Worm (Caenorhabditis elegans) whole organism, L4/young adult: ENCODE data around the gene dlat-1.

Source experiments
- W03F9.2 ChIP-seq: fragments of 150-350 bp; optimal IDR thresholded peaks from 2 replicates; lab custom pipeline; 2014; ENCODE audit warnings: missing biosample characterization, missing genetic modification characterization
- dao-5 ChIP-seq: sonication (generic microtip); optimal IDR thresholded peaks from 2 replicates; lab custom pipeline; 2016; ENCODE audit warnings: missing genotype, missing genetic modification characterization, moderate library complexity, missing compliant biosample characterization
- him-1 ChIP-seq: sonication (generic microtip); optimal IDR thresholded peaks from 2 replicates; lab custom pipeline; 2016; ENCODE audit warnings: missing genotype, missing genetic modification reagents, missing genetic modification characterization, missing compliant biosample characterization

Gene dlat-1

DNA sequence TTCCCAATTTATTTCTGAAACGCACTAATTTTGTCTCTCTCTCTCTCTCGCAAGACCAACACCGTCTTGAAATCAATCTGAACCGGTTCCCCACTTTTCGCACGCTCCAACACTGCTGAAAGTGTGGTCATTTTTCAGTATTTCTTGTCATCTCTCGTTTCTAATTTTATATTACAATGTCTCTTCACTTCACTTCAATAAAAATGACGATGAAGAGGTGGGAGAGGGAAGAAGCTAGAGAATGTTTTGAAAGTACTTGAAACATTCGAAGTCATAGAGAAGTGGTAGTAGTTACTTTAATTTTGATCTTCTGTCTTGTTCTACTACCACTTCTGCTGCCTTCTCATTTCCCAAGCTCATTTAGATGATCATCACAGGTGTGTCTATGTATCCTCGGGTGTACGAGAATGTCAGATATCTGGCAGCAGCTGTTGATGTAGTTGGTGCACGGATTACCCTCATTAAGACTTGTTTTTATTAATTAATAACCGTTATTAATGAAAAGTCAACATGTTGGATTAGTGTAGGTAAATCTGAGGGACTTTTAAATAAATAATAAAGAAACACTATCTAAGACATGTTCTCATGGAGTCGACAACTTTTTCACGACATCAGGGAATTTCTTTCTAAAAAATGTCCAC lies 8.9 kb downstream of the dlat-1 start:
- TF ChIP-seq him-1 (tag; lab: Kevin White, UChicago) (no peak), W03F9.2 (tag; lab: Kevin White, UChicago) (no peak), dao-5 (no peak)

DNA sequence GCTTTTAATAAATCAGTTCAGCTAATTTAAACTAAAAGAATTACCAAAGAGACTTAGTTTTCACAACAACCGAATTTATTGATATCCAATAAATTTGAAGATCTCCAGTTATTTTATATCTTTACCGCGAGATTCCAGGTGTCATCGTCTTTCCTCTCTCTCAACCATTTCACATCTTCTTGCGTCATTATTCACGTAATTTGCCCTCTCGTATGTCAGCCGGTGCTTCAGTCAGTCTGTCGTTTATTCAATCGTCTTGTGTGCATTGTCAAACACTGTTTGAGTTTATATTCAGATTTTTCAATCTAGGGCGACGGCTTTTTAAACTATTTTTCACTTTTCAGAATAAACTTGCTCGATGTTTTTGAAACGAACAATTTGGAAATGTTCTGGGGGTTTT lies 9.7 kb downstream of the dlat-1 start:
- TF ChIP-seq dao-5 (no peak), him-1 (tag; lab: Kevin White, UChicago) (no peak), W03F9.2 (tag; lab: Kevin White, UChicago) (no peak)

DNA sequence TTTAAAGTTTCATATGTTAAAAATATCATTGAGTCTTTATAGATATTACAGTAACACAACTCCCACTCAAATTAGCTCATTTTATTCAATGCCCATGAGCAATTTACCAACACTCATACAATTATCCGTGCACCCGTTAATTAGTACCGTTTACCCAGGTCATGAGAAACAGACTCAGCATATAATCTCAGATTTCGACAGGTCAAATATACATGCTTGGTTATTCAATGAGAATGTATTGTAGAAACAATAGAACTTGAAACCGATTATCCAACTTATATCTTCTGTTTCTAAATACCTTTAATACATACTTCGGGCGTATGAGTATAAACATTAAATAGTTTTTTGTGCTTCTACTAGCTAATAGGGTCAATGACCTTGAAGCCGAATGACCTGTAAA lies 10.9 kb downstream of the dlat-1 start:
- no peak for TF ChIP-seq W03F9.2 (tag; lab: Kevin White, UChicago)
- no peak for TF ChIP-seq dao-5
- TF ChIP-seq him-1 (tag; lab: Kevin White, UChicago): no peak

DNA sequence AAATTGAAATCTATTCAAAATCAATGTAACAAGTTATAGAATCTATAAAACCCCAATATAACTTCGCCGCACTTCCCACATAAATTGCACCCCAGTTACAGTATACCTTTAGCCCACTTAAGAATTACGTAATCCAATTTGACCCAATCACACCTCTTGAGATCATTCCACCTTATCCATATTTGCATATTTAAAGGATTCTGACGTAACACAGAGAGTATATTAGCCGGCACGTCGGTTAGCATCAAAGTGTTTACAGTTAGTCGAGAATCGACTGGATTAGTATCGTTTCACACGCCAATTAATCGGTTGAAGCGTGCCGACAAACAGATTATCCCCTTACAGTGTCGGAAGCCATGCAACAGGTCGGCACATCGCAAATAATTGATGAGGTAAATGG lies 13.5 kb downstream of the dlat-1 start:
- TF ChIP-seq W03F9.2 (tag; lab: Kevin White, UChicago): no peak
- TF ChIP-seq dao-5: no peak
- no peak for TF ChIP-seq him-1 (tag; lab: Kevin White, UChicago)

DNA sequence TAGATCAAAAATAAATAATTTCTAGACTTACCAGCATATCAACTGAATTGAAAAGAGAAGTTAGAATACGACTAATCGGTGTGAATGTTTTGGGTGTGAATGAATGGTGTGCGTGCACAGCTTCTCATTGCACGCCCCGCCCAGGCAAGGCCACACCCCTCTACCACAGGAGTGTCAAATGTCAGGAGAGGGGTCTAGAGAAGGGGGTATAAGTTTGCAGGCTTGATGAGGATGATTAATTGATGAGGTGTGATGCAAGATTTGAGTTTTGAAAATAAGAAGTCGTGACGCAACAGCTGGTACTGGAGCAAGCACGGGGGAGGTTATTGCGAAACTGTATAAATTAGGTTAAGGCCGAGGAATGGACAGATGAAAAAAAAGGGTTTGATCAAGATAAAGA lies 14.8 kb downstream of the dlat-1 start, which contains the start of gene egl-1:
Gene egl-1 (minus strand): TSS at position 101 of the 400 bp plus-strand sequence.
- TF ChIP-seq W03F9.2 (tag; lab: Kevin White, UChicago) (no peak), dao-5 (no peak), him-1 (tag; lab: Kevin White, UChicago) (no peak)

DNA sequence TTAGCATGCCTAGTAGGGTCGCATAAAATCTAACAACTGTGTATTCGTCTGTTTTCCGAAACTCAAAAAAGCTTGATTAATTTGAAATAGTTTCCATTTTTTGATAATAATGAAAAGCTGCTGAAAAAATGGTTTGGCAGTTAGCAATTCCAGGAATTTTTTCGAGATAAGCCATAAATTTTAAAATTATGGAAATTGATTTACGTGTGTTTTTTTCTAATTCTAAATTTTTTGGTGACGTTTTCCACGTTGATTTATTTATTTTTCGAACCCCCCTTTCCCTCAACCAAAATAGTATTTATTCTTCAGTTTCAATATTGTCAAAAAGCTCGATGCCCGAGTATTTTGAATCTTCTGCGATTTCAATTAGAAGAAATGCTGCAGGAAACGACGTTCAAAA lies 18.2 kb downstream of the dlat-1 start, which contains the start of gene F23B12.1:
Gene F23B12.1 (plus strand): TSS at position 301 of the 400 bp plus-strand sequence.
- TF ChIP-seq W03F9.2 (tag; lab: Kevin White, UChicago) (no peak), him-1 (tag; lab: Kevin White, UChicago) (no peak), dao-5 (no peak)

DNA sequence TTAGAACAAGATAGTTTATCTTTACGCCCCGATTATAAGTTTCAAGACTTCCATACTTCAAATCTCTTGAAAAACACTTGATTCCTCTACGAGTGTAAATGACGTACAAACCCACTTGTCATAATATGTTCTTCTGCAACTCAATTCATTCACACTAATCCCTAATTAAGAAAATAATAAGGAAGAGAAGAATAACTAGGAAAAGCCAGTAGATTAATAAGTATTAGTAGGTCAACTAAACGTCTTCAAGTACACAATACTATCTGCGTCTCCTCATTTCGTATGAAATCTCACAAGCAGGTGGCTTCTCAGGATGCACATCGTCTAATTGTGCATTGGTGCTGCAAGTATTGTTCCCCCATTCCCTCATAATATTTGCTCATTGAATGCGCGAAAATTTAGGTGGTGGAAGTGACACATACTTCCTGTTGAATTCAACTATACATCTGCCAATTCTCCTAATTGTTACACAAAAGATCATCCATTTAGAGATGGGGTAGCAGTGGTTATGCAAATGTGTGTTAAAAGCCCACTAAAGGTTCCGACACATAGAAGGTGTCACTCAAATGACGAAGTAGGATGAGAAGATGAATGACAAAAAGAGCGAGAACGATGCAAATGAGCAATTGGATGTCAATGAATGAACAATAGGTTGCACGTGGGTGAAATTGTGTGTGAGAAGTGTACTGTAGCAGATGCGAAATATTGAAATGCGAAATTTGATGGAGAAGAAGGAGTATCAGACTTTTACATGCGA lies 19.8 kb downstream of the dlat-1 start:
- TF ChIP-seq him-1 (tag; lab: Kevin White, UChicago): no peak
- TF ChIP-seq W03F9.2 (tag; lab: Kevin White, UChicago): no peak
- no peak for TF ChIP-seq dao-5

DNA sequence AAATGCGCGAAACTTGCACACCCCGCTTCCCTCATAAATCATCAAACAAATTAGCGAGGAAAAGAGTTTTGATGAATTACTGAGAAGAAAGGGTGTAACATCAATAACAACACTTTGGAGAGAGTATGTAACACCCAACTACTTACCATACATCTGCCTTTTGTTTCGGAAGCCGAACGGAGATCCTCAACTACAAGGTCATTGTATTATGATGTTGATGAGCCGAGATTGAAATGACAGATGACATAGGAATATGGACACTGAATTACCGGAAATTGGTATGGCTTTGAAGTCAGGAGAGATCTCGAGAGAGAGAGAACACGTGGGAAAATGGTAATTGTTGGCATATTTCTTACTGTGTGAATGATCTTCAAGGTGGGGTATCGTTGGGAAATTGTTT lies 21.1 kb downstream of the dlat-1 start:
- TF ChIP-seq him-1 (tag; lab: Kevin White, UChicago): no peak
- no peak for TF ChIP-seq W03F9.2 (tag; lab: Kevin White, UChicago)
- TF ChIP-seq dao-5: no peak

DNA sequence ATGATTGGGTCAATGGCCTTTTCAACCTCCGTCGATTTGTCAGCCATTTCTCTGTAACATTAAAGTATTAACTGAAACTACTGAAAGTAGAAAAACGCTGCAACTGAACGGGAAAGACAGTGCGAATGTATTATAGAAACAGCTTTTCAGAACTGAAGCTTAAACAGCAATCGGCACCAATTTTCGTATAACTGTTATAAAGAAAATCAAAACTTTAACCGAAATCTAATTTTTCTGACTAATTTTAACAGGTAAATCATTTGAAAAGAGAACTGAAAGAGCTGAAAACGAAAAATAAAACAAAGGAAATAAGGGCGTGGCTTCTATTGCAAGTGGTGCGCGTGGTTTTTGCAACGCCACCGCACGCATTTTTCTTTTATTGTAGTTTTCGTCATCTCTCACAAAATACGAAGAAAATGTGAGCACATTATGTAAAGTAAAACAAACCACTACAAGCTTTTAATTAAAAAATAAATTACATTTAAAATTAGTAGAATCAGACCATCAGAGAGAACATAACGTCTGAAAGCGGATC lies 22.1 kb downstream of the dlat-1 start, which contains the start of gene rrsr-1:
Gene rrsr-1 (minus strand): TSS at position 51 of the 535 bp plus-strand sequence.
- TF ChIP-seq dao-5 (no peak), W03F9.2 (tag; lab: Kevin White, UChicago) (no peak), him-1 (tag; lab: Kevin White, UChicago) (no peak)

DNA sequence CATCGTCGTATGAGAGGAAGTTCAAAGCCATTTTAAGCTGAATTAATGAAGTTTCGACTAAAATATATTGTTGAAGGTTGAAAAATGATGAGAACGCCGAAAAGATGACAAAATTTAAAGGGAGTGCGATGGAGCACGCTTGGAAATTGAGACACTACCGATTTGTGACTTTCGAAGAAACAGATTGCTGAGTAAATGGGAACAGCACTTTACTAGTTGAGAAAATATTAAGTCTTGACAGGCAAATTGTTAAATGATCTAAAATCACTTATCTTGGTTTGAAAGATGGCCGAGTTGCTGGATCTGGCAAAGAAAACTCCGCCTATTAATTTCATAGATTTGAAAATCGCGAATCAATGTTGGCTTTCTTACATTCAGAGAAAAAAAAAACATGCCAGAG lies 23.8 kb downstream of the dlat-1 start, which contains the start of gene rpoa-12:
Gene rpoa-12 (minus strand): TSS at position 37 of the 400 bp plus-strand sequence.
- TF ChIP-seq dao-5 (no peak), him-1 (tag; lab: Kevin White, UChicago) (no peak), W03F9.2 (tag; lab: Kevin White, UChicago) (no peak)

DNA sequence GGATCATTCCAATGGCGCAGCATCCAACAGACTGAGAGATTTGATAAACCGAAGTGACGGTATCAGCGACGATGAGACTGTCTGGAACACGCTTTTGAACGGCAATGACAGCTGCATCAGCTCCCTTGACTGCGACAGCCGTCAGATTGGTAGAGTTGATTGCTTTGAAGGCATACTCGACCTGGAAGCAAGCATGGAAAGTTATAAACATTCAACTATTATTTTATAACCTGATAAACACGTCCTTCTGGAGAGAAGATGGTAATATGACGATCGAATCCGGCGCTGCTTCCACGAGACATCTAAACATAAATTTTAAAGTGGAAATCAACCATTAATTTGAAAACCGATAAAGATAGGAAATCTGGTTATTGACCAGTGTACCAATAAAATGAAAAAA lies 24.8 kb downstream of the dlat-1 start, which contains the start of gene pas-1:
Gene pas-1 (minus strand): TSS at position 302 of the 400 bp plus-strand sequence.
- TF ChIP-seq dao-5 (no peak), W03F9.2 (tag; lab: Kevin White, UChicago) (no peak), him-1 (tag; lab: Kevin White, UChicago) (no peak)

DNA sequence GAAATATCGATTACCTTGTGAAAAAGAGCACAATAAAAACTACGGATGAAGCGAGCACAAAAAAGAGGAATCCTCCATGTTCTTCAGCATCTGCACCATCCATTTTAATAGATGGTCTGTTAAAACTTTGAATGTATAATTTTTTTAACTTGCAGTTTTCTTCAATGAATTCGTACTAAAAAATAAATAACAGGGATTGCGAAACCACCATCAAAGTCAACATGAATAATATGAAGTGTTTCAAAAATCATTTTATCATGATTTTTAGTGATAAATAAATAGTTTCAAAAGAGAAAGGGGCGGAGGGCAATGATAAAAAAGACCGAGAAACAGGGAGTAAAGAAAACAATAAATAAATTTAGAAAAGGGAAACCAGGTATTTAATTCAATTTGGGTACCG lies 25.8 kb downstream of the dlat-1 start, which contains the start of gene dhs-22:
Gene dhs-22 (minus strand): TSS at position 116 of the 400 bp plus-strand sequence.
- no peak for TF ChIP-seq W03F9.2 (tag; lab: Kevin White, UChicago)
- no peak for TF ChIP-seq him-1 (tag; lab: Kevin White, UChicago)
- TF ChIP-seq dao-5: no peak

DNA sequence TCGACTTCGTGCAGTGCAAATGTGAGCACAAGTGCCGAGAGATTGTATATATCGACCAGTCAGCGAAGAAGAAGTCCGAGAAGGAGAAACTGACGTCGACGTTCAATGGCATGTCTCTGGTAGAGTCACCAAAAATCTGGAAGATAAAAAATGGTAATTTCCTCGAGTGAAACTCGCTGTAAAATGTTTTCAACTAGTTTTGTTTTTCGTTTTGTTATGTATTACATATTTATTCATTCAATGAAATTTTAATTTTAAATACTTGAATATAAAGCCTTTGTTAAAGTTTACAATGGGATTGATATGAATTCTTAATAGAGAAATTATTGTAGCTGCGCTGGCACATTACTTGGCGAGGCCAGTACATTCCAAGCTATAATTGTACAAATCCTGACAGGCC lies 27.2 kb downstream of the dlat-1 start:
- TF ChIP-seq W03F9.2 (tag; lab: Kevin White, UChicago) (no peak), him-1 (tag; lab: Kevin White, UChicago) (no peak), dao-5 (no peak)

DNA sequence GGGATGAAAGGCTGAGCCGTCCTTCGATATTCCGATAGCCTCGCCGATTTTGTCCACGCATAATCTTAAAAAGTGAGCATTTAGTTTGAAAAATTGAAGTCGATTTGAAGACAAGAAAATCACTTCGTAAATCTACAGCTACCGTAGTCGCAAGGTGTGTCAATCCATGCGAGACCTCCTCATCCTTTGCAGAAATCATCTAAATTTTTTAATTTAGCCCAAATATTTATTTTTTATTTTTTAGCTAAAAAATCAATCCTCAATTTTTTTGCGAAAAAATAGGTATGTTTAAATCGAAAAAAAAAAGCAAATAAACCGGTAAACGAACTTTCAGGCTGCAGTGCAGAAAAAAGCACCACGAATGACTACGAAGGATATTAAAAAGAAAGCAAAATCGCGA lies 29.4 kb downstream of the dlat-1 start, which contains the start of the genes nxf-2 and set-31:
Gene nxf-2 (minus strand): TSS at position 101 of the 400 bp plus-strand sequence.
Gene set-31 (plus strand): TSS at position 169 of the 400 bp plus-strand sequence.
- no peak for TF ChIP-seq W03F9.2 (tag; lab: Kevin White, UChicago)
